Worm (Caenorhabditis elegans) whole organism, young adult: Measurements from ENCODE around the gene pph-4.2.

ENCODE experiments used
- C17E4.6 ChIP-seq: fragments of 200-800 bp; sonication (Bioruptor generic); IDR thresholded peaks from 2 replicates; pipeline ENCODE4 v1.3.6; 2022; ENCODE audit warnings: missing genetic modification reagents, missing genetic modification characterization, missing compliant biosample characterization
- F33H1.4 ChIP-seq: fragments of 200-800 bp; sonication (Bioruptor generic); IDR thresholded peaks from 2 replicates; pipeline ENCODE4 v1.3.6; 2022; ENCODE audit warnings: missing genetic modification reagents, missing genetic modification characterization, missing compliant biosample characterization
- F57A8.1 ChIP-seq: fragments of 200-800 bp; sonication (Bioruptor generic); optimal IDR thresholded peaks from 2 replicates; lab custom pipeline; 2018; ENCODE audit warnings: mild to moderate bottlenecking, missing genetic modification characterization, moderate library complexity, missing compliant biosample characterization
- F57C9.4 ChIP-seq: sonication (generic microtip); optimal IDR thresholded peaks from 2 replicates; lab custom pipeline; 2017; ENCODE audit warnings: mild to moderate bottlenecking, missing genetic modification characterization, missing compliant biosample characterization
- Y95B8A.8 ChIP-seq: fragments of 200-800 bp; sonication (Bioruptor generic); IDR thresholded peaks from 2 replicates; pipeline ENCODE4 v1.3.6; 2022; ENCODE audit warnings: missing genetic modification reagents, missing genetic modification characterization, missing compliant biosample characterization
- ZK185.1 ChIP-seq: sonication (generic microtip); optimal IDR thresholded peaks from 2 replicates; lab custom pipeline; 2016; ENCODE audit warnings: mild to moderate bottlenecking, missing genetic modification characterization, missing compliant biosample characterization; ENCODE audit not compliant: poor library complexity, severe bottlenecking
- ama-1 ChIP-seq, 3 experiments: fragments of 150-350 bp in 1 of 3; sonication (generic microtip) in 2 of 3; optimal IDR thresholded peaks; 2 replicates each; lab custom pipeline; 2014 to 2018; ENCODE audit warnings: missing biosample characterization in 2 of 3, missing genetic modification characterization in 2 of 3, missing genetic modification reagents in 2 of 3
- cebp-1 ChIP-seq, 2 experiments: fragments of 200-800 bp in 1 of 2; sonication (Bioruptor generic) in 1 of 2; sonication (generic microtip) in 1 of 2; IDR thresholded peaks in 1 of 2; optimal IDR thresholded peaks in 1 of 2; 2 replicates each; pipeline versions ENCODE4 v1.3.6 to Lab custom; 2017 to 2022; ENCODE audit warnings: missing compliant biosample characterization in 2 of 2, missing genetic modification characterization in 2 of 2, mild to moderate bottlenecking in 1 of 2, missing genetic modification reagents in 1 of 2, moderate library complexity in 1 of 2
- ceh-27 ChIP-seq: fragments of 200-800 bp; sonication (Bioruptor generic); optimal IDR thresholded peaks from 2 replicates; lab custom pipeline; 2018; ENCODE audit warnings: mild to moderate bottlenecking, missing genetic modification characterization, moderate library complexity, missing compliant biosample characterization
- ceh-58 ChIP-seq: fragments of 200-800 bp; sonication (Bioruptor generic); IDR thresholded peaks from 2 replicates; pipeline ENCODE4 v1.3.6; 2022; ENCODE audit warnings: missing genetic modification characterization, missing compliant biosample characterization
- ceh-91 ChIP-seq: fragments of 200-800 bp; sonication (Bioruptor generic); IDR thresholded peaks from 2 replicates; pipeline ENCODE4 v1.3.6; 2022; ENCODE audit warnings: missing genetic modification reagents, missing genetic modification characterization, missing compliant biosample characterization
- dpff-1 ChIP-seq: sonication (generic microtip); optimal IDR thresholded peaks from 2 replicates; lab custom pipeline; 2017; ENCODE audit warnings: mild to moderate bottlenecking, missing genetic modification characterization, missing compliant biosample characterization
- dpl-1 ChIP-seq: fragments of 150-350 bp; optimal IDR thresholded peaks from 2 replicates; lab custom pipeline; 2014; ENCODE audit warnings: missing biosample characterization, missing genetic modification reagents, missing genetic modification characterization
- efl-1 ChIP-seq: fragments of 150-350 bp; optimal IDR thresholded peaks from 2 replicates; lab custom pipeline; 2014; ENCODE audit warnings: missing biosample characterization, missing genetic modification reagents, missing genetic modification characterization
- egrh-3 ChIP-seq: fragments of 200-800 bp; sonication (Bioruptor generic); IDR thresholded peaks from 2 replicates; pipeline ENCODE4 v1.3.6; 2022; ENCODE audit warnings: missing genetic modification reagents, missing genetic modification characterization, missing compliant biosample characterization
- ekl-4 ChIP-seq: fragments of 200-800 bp; sonication (Bioruptor generic); IDR thresholded peaks from 2 replicates; pipeline ENCODE4 v1.3.6; 2022; ENCODE audit warnings: missing genetic modification reagents, missing genetic modification characterization, missing compliant biosample characterization
- ets-4 ChIP-seq: fragments of 200-800 bp; sonication (Bioruptor generic); optimal IDR thresholded peaks from 2 replicates; lab custom pipeline; 2018; ENCODE audit warnings: mild to moderate bottlenecking, missing genetic modification characterization, missing compliant biosample characterization
- gei-17 ChIP-seq: fragments of 200-800 bp; sonication (Bioruptor generic); optimal IDR thresholded peaks from 2 replicates; lab custom pipeline; 2018; ENCODE audit warnings: mild to moderate bottlenecking, missing genetic modification characterization, missing compliant biosample characterization
- him-1 ChIP-seq: sonication (generic microtip); optimal IDR thresholded peaks from 2 replicates; lab custom pipeline; 2016; ENCODE audit warnings: missing genotype, missing genetic modification reagents, missing genetic modification characterization, missing compliant biosample characterization
- hlh-12 ChIP-seq: sonication (generic microtip); optimal IDR thresholded peaks from 2 replicates; lab custom pipeline; 2016; ENCODE audit warnings: missing genetic modification characterization, missing compliant biosample characterization
- hmg-1.2 ChIP-seq: fragments of 200-800 bp; sonication (Bioruptor generic); IDR thresholded peaks from 2 replicates; pipeline ENCODE4 v1.3.6; 2022; ENCODE audit warnings: missing genetic modification reagents, missing genetic modification characterization, missing compliant biosample characterization
- hmg-20 ChIP-seq: fragments of 200-800 bp; sonication (Bioruptor generic); IDR thresholded peaks from 2 replicates; pipeline ENCODE4 v1.3.6; 2022; ENCODE audit warnings: missing genetic modification reagents, missing genetic modification characterization, missing compliant biosample characterization
- let-526 ChIP-seq: fragments of 200-800 bp; sonication (Bioruptor generic); IDR thresholded peaks from 2 replicates; pipeline ENCODE4 v1.3.6; 2022; ENCODE audit warnings: missing genetic modification reagents, missing genetic modification characterization, missing compliant biosample characterization
- let-607 ChIP-seq, 2 experiments: fragments of 200-800 bp in 1 of 2; sonication (Bioruptor generic) in 1 of 2; sonication (generic microtip) in 1 of 2; optimal IDR thresholded peaks; 2 replicates each; lab custom pipeline; 2016 to 2018; ENCODE audit warnings: mild to moderate bottlenecking in 2 of 2, missing compliant biosample characterization in 2 of 2, missing genetic modification characterization in 2 of 2, moderate library complexity in 2 of 2, missing genotype in 1 of 2
- lin-54 ChIP-seq: fragments of 200-800 bp; sonication (Bioruptor generic); optimal IDR thresholded peaks from 2 replicates; lab custom pipeline; 2018; ENCODE audit warnings: mild to moderate bottlenecking, missing genetic modification characterization, missing compliant biosample characterization
- madf-10 ChIP-seq: sonication (generic microtip); optimal IDR thresholded peaks from 2 replicates; lab custom pipeline; 2016; ENCODE audit warnings: mild to moderate bottlenecking, missing genetic modification characterization, missing compliant biosample characterization
- mcd-1 ChIP-seq: fragments of 200-800 bp; sonication (Bioruptor generic); IDR thresholded peaks from 2 replicates; pipeline ENCODE4 v1.3.6; 2022; ENCODE audit warnings: missing genetic modification reagents, missing genetic modification characterization, missing compliant biosample characterization
- mel-28 ChIP-seq: sonication (generic microtip); optimal IDR thresholded peaks from 2 replicates; lab custom pipeline; 2016; ENCODE audit warnings: borderline replicate concordance, mild to moderate bottlenecking, missing genetic modification characterization, missing compliant biosample characterization
- mes-4 ChIP-seq: sonication (generic microtip); optimal IDR thresholded peaks from 2 replicates; lab custom pipeline; 2016; ENCODE audit warnings: missing genotype, missing genetic modification characterization, missing compliant biosample characterization
- nfya-2 ChIP-seq: fragments of 200-800 bp; sonication (Bioruptor generic); IDR thresholded peaks from 2 replicates; pipeline ENCODE4 v1.3.6; 2022; ENCODE audit warnings: missing genetic modification reagents, missing genetic modification characterization, missing compliant biosample characterization
- nhr-179 ChIP-seq: sonication (generic microtip); optimal IDR thresholded peaks from 2 replicates; lab custom pipeline; 2016; ENCODE audit warnings: mild to moderate bottlenecking, missing genetic modification characterization, missing compliant biosample characterization
- nhr-80 ChIP-seq: sonication (generic microtip); optimal IDR thresholded peaks from 2 replicates; lab custom pipeline; 2016; ENCODE audit warnings: missing genetic modification characterization, missing compliant biosample characterization
- nhr-90 ChIP-seq: sonication (generic microtip); optimal IDR thresholded peaks from 2 replicates; lab custom pipeline; 2016; ENCODE audit warnings: missing genotype, mild to moderate bottlenecking, missing genetic modification characterization, missing compliant biosample characterization
- pbrm-1 ChIP-seq: fragments of 200-800 bp; sonication (Bioruptor generic); IDR thresholded peaks from 2 replicates; pipeline ENCODE4 v1.3.6; 2022; ENCODE audit warnings: missing genetic modification reagents, missing genetic modification characterization, missing compliant biosample characterization
- sdz-38 ChIP-seq: sonication (generic microtip); optimal IDR thresholded peaks from 2 replicates; lab custom pipeline; 2016; ENCODE audit warnings: missing genotype, missing genetic modification characterization, missing compliant biosample characterization
- sea-2 ChIP-seq: fragments of 200-800 bp; sonication (Bioruptor generic); IDR thresholded peaks from 2 replicates; pipeline ENCODE4 v1.3.6; 2022; ENCODE audit warnings: missing genetic modification characterization, missing compliant biosample characterization
- snpc-1.3 ChIP-seq: sonication (generic microtip); optimal IDR thresholded peaks from 2 replicates; lab custom pipeline; 2017; ENCODE audit warnings: missing genetic modification characterization, mild to moderate bottlenecking, missing compliant biosample characterization, antibody characterized with exemption, moderate library complexity, missing genotype, missing genetic modification reagents; ENCODE audit not compliant: insufficient read depth
- snpc-3.4 ChIP-seq: sonication (generic microtip); optimal IDR thresholded peaks from 2 replicates; lab custom pipeline; 2017; ENCODE audit warnings: missing genetic modification characterization, mild to moderate bottlenecking, missing compliant biosample characterization, antibody characterized with exemption, moderate library complexity, missing genotype, missing genetic modification reagents
- snpc-4 ChIP-seq, 5 experiments: fragments of 150-350 bp in 1 of 5; sonication (generic microtip) in 4 of 5; optimal IDR thresholded peaks; 2 replicates each; lab custom pipeline; 2014 to 2018; ENCODE audit warnings: missing genetic modification characterization in 5 of 5, missing biosample characterization in 3 of 5, antibody characterized with exemption in 2 of 5, mild to moderate bottlenecking in 2 of 5, missing compliant biosample characterization in 2 of 5, missing genotype in 2 of 5, moderate library complexity in 2 of 5, missing genetic modification reagents in 1 of 5
- ztf-22 ChIP-seq: fragments of 200-800 bp; sonication (Bioruptor generic); optimal IDR thresholded peaks from 2 replicates; lab custom pipeline; 2018; ENCODE audit warnings: mild to moderate bottlenecking, missing genetic modification characterization, moderate library complexity, missing compliant biosample characterization
- ztf-25 ChIP-seq: fragments of 200-800 bp; sonication (Bioruptor generic); IDR thresholded peaks from 2 replicates; pipeline ENCODE4 v1.3.6; 2022; ENCODE audit warnings: missing genetic modification reagents, missing genetic modification characterization, missing compliant biosample characterization
- ztf-3 ChIP-seq: fragments of 200-800 bp; sonication (Bioruptor generic); optimal IDR thresholded peaks from 2 replicates; lab custom pipeline; 2018; ENCODE audit warnings: mild to moderate bottlenecking, missing genetic modification characterization, missing compliant biosample characterization
- ztf-6 ChIP-seq: fragments of 200-800 bp; sonication (Bioruptor generic); IDR thresholded peaks from 2 replicates; pipeline ENCODE4 v1.3.6; 2022; ENCODE audit warnings: missing genetic modification reagents, missing genetic modification characterization, missing compliant biosample characterization

pph-4.2 gene

ce11 chrIII:12369476-12369875 is 7.6 kb downstream of the pph-4.2 start:
- TF ChIP-seq madf-10 (no peak), efl-1 (GFP tag; lab: Kevin White, UChicago) (peak; percentile 26), ceh-27 (peak; percentile 6), hmg-1.2 (peak; percentile 97), mcd-1 (GFP tag; lab: Robert Waterston, UW) (peak; percentile 42), lin-54 (GFP tag; lab: Kevin White, UChicago) (peak; percentile 22), let-607 (tag; optimal IDR thresholded peaks at IDR 0.05; lab: Kevin White, UChicago) (no peak), cebp-1 (GFP tag; IDR thresholded peaks at IDR 0.05; lab: Robert Waterston, UW) (no peak), cebp-1 (tag; optimal IDR thresholded peaks at IDR 0.05; lab: Kevin White, UChicago) (peak; percentile 2), pbrm-1 (peak; percentile 72)

- TF ChIP-seq gei-17 (GFP tag; lab: Kevin White, UChicago) (no peak), sdz-38 (tag; lab: Kevin White, UChicago) (no peak), egrh-3 (GFP tag; lab: Robert Waterston, UW) (no peak), nhr-179 (tag; lab: Kevin White, UChicago) (no peak), snpc-4 (GFP tag; optimal IDR thresholded peaks at IDR 0.05; lab: Kevin White, UChicago) (no peak), snpc-4 (tag; optimal IDR thresholded peaks at IDR 0.05; lab: Kevin White, UChicago) (peak in 1 of 4 experiments; percentile 4), ama-1 (optimal IDR thresholded peaks at IDR 0.05; lab: Kevin White, UChicago) (peak; percentile 74), ama-1 (GFP tag; optimal IDR thresholded peaks at IDR 0.05; lab: Kevin White, UChicago) (no peak), ceh-27 (no peak), ceh-58 (GFP tag; lab: Robert Waterston, UW) (no peak), sea-2 (GFP tag; lab: Robert Waterston, UW) (0 out of 2 replicates have a peak, but pooled peaks have one; percentile 7), snpc-3.4 (tag; lab: Kevin White, UChicago) (no peak), mes-4 (tag; lab: Kevin White, UChicago) (no peak), hmg-20 (no peak), ztf-3 (GFP tag; lab: Kevin White, UChicago) (no peak), madf-10 (no peak), cebp-1 (GFP tag; IDR thresholded peaks at IDR 0.05; lab: Robert Waterston, UW) (peak; percentile 84), cebp-1 (tag; optimal IDR thresholded peaks at IDR 0.05; lab: Kevin White, UChicago) (peak; percentile 95), ztf-25 (no peak), ztf-6 (GFP tag; lab: Robert Waterston, UW) (no peak), let-526 (GFP tag; lab: Robert Waterston, UW) (0 out of 2 replicates have a peak, but pooled peaks have one; percentile 5), F57A8.1 (GFP tag; lab: Kevin White, UChicago) (no peak), ZK185.1 (no peak), nfya-2 (no peak), C17E4.6 (GFP tag; lab: Robert Waterston, UW) (no peak), snpc-1.3 (tag; lab: Kevin White, UChicago) (no peak), ztf-22 (GFP tag; lab: Kevin White, UChicago) (no peak), nhr-80 (tag; lab: Kevin White, UChicago) (peak; percentile 22), ets-4 (GFP tag; lab: Kevin White, UChicago) (no peak), nhr-90 (tag; lab: Kevin White, UChicago) (no peak), F57C9.4 (tag; lab: Kevin White, UChicago) (no peak), ekl-4 (GFP tag; lab: Robert Waterston, UW) (no peak; the same call in 1 of the 2 replicates), mel-28 (no peak), Y95B8A.8 (GFP tag; lab: Robert Waterston, UW) (no peak), hlh-12 (tag; lab: Kevin White, UChicago) (no peak), pbrm-1 (no peak), dpl-1 (GFP tag; lab: Kevin White, UChicago) (no peak), him-1 (tag; lab: Kevin White, UChicago) (no peak), dpff-1 (tag; lab: Kevin White, UChicago) (no peak), ceh-91 (GFP tag; lab: Robert Waterston, UW) (no peak), F33H1.4 (peak; percentile 15; the same call in 1 of the 2 replicates)
Measured at ce11 chrIII:12368462-12369306, 8.4 kb downstream of the pph-4.2 start, which contains the start of gene his-72. Gene his-72 (minus strand): TSS chrIII:12369050.
